Worm (Caenorhabditis elegans): ENCODE results near the gene elmd-1.

DNA sequence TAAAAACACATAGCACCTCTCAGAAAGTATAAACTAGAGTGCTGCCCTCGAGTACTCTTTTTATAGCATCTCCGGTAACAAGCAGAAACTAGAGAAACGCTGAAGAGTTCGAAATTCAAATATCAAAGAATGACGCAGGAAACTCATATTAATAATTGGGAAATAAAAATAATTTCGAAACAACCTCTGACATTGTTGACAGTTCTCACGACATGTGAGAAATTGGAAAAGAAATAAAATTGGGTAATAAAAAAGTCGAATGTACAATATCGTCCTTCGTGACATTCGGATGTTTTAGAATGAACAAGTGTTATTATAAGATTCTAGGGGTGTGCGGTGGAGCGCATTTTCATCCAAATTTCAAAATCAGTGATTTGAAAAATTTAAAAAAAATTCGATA lies 17.4 kb upstream of the elmd-1 start:
- TF ChIP-seq him-1 (tag; optimal IDR thresholded peaks at IDR 0.05) (no peak), W03F9.2 (tag; optimal IDR thresholded peaks at IDR 0.05) (no peak), dao-5 (tag; optimal IDR thresholded peaks at IDR 0.05) (no peak)

All from whole organism, L4/young adult.